Worm (Caenorhabditis elegans) whole organism, dauer: ENCODE measurements around the gene tsp-13.

ENCODE experiments used
- unc-62 ChIP-seq: sonication (generic microtip); optimal IDR thresholded peaks from 2 replicates; lab custom pipeline; 2017; ENCODE audit warnings: missing biosample characterization, missing genetic modification reagents, missing genetic modification characterization

tsp-13 gene

ce11 chrV:19153806-19154205 lies at the start of gene tsp-13:
Gene tsp-13, plus strand, starts transcription at chrV:19154106.
- no peak for TF ChIP-seq unc-62 (GFP tag; lab: Kevin White, UChicago)

ce11 chrV:19107065-19107464 lies 46.8 kb upstream of the tsp-13 start:
- TF ChIP-seq unc-62 (GFP tag; lab: Kevin White, UChicago), result no peak

ce11 chrV:19116872-19117372 lies 37.0 kb upstream of the tsp-13 start:
- TF ChIP-seq unc-62 (GFP tag; lab: Kevin White, UChicago), result no peak

ce11 chrV:19118312-19118711 lies 35.6 kb upstream of the tsp-13 start, which contains the start of gene pro-3:
Gene pro-3, minus strand, starts transcription at chrV:19118412.
- no peak for TF ChIP-seq unc-62 (GFP tag; lab: Kevin White, UChicago)

DNA sequence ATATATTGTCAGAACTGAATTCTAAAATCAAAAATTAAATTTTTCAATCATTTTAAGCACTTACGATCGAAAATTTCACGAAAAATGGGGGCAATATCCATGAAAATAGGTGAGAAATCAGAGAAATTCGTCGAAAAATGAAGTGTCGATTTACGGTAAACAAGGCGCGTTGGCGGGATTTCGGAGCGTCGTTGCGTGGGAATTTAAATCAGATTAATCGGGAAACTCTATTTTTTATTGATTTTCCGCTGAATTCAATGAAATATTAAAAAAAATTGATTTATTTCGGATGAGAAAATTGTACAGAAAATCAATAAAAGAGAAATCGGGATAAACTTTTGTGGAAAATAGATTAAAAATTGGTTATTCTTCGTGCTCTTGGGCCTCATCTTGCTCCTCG lies 34.6 kb upstream of the tsp-13 start, which contains the start of gene Y39B6A.13:
Y39B6A.13 (minus strand) TSS at position 166 of the 400 bp plus-strand sequence.
- no peak for TF ChIP-seq unc-62 (GFP tag; lab: Kevin White, UChicago)

DNA sequence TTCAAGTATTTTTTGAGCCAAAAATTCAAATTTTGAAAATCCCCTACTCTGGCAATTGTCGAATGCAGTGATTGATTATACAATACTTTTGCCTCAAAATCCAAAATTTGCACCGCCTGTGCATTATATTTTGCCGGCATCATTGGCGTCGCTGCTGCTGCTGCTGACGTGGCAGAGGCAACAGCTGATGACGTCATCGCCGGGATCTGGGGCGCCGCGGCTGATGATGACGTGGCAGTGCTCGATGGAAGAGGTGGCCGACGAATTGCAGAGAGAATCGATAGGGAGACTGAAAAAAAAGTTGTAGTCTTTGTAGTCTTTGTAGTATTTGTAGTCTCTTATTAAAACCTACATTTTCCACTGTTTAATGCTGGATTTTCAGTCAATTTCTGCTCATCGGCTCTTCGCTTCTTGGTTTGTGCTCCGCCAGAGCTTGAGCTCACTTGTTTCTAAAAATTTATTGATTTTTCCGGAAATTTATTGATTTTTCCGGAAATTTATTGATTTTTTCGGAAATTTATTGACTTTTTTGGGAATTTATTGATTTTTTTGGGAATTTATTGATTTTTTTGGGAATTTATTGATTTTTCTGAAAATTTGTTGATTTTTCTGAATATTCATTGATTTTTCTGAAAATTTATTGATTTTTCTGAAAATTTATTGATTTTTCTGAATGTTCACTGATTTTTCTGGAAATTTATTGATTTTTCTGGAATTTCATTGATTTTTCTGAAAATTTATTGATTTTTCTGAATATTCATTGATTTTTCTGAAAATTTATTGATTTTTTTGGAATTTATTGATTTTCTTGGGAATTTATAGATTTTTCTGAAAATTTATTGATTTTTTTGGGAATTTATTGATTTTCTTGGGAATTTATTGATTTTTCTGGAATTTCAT lies 32.9 kb upstream of the tsp-13 start:
- TF ChIP-seq unc-62 (GFP tag; lab: Kevin White, UChicago), result no peak

DNA sequence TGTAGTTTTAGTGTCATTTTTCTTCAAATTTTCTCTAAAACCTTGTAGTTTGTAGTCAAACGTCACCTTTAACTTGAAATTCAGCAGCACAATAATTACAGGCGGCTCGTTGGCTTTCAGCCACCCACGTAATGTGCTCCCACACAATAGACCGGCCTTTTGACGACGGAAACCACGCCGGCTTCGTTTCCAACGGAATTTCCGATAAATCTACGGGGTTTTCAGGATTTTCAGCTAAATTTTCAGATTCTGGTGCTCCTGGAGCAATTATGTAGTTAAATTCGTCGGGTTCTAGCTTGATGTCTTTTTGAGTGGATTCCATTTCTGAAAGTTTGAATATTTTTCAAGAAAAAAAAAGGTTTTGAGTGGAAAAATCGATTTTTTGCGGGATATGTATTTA lies 29.3 kb upstream of the tsp-13 start, which contains the start of gene bed-1:
bed-1 (minus strand) TSS at position 337 of the 400 bp plus-strand sequence.
- no peak for TF ChIP-seq unc-62 (GFP tag; lab: Kevin White, UChicago)

ce11 chrV:19125253-19125652 lies 28.7 kb upstream of the tsp-13 start:
- no peak for TF ChIP-seq unc-62 (GFP tag; lab: Kevin White, UChicago)

DNA sequence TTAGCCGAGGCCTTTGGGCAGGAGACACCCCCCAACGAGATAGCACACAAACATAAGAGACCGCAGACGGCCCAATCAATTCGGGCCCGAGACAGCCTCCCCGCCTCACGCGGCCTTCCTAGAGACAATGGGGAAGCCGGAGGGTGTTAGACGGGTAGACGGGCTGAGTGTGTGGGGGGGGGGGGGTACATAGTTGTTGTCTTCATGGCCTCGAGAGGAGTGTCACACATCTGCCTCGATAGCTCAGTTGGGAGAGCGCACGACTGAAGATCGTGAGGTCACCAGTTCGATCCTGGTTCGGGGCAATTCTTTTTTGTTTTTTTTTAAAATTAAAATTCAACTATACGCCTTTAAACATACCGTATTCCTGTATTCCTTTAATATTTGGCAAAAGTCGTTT lies 28.1 kb upstream of the tsp-13 start:
- no peak for TF ChIP-seq unc-62 (GFP tag; lab: Kevin White, UChicago)

- TF ChIP-seq unc-62 (GFP tag; lab: Kevin White, UChicago), result no peak
Measured at ce11 chrV:19127225-19127624, 26.7 kb upstream of the tsp-13 start, which contains the start of gene dyf-17. Gene dyf-17, plus strand, starts transcription at chrV:19127525.

DNA sequence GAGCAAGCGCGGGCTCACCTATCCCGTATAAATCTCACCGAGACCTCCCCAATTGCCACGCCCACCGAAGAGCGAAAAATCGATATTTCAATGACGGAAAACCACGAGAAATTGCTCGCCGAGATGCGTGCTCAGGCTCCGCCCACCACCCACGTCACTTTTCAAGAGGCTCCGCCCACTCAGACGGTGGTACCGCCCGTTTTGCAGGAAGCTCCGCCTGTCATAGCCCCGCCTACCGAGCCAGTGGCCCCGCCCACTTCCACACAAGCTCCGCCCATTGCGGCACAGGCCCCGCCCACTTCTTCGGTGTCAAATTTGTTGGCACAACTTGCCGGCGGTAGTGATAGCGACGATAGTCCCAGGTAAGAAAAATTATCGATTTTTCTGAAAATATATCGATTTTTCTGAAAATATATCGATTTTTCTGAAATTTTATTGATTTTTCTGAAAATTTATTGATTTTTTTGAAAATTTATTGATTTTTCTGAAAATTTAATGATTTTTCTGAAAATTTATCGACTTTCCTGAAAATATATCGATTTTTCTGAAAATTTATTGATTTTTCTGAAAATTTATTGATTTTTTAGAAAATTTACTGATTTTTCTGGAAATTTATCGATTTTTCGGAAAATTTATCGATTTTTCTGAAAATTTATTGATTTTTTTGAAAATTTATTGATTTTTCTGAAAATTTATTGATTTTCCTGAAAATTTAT lies 24.3 kb upstream of the tsp-13 start:
- no peak for TF ChIP-seq unc-62 (GFP tag; lab: Kevin White, UChicago)

- no peak for TF ChIP-seq unc-62 (GFP tag; lab: Kevin White, UChicago)
Measured at ce11 chrV:19131848-19132401, 22.0 kb upstream of the tsp-13 start.

DNA sequence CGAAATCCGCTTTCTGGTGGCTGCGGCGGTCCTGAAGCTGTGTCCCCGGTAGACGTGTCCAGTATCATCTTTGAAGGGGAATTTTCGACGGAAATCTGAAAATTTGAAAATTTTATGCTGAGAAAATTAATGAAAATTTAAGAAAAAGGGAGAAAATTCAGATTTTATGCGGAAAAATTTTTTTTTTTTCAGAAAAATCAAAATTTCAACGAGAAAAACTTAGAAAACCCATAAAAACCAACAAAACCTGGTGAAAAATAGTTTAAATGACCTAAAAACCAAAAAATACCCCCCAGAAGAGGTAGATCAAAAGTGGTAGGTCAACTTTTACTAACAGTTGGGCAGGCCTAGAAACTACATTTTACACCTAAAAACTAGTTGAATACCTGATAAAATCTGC lies 20.4 kb upstream of the tsp-13 start, which contains the start of gene Y39B6A.10:
Y39B6A.10 (minus strand) TSS at position 101 of the 400 bp plus-strand sequence.
- TF ChIP-seq unc-62 (GFP tag; lab: Kevin White, UChicago), result no peak

DNA sequence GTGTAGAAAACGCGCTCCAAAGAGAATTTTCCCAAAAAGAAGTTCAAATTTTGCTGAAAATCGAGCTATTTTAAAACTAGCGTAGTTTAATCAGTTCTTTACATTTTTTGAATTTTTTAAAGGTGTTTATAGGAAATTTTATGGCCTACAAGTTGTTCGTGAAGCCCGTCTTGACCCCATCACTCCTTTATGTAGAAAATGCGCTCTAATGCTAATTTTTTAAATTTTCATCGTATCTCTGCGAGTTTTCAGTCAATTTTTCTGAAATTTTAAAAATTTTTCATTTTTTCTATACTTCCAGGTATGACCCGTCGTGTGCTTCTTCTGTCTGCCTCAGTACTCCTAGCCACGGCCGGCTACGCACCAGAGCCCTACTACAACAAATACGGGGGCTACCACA lies 17.7 kb upstream of the tsp-13 start, which contains the start of gene Y39B6A.9:
Y39B6A.9 (plus strand) TSS at position 301 of the 400 bp plus-strand sequence.
- TF ChIP-seq unc-62 (GFP tag; lab: Kevin White, UChicago), result no peak

DNA sequence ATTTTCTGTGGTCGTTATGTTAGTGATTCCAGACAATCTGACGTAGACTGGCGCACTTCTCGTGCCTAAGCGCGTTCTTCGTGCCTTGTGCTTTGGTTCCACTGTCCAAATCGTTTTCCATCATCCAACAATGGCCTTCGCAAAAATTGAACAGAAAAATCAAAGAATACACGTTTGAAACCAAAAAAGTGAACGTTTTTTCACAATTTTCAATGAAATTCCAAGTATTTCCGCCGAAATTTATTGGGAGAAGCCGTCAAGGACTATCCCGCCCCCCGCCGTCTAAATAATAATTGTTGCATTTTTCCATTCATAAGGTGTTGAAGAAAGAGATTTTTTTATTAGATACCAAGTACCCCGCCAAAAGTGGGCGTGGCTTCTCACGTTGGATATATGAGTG lies 13.4 kb upstream of the tsp-13 start, which contains the start of gene cpg-23:
cpg-23 (plus strand) TSS at position 301 of the 400 bp plus-strand sequence.
- no peak for TF ChIP-seq unc-62 (GFP tag; lab: Kevin White, UChicago)
